In the genomic region with DNA sequence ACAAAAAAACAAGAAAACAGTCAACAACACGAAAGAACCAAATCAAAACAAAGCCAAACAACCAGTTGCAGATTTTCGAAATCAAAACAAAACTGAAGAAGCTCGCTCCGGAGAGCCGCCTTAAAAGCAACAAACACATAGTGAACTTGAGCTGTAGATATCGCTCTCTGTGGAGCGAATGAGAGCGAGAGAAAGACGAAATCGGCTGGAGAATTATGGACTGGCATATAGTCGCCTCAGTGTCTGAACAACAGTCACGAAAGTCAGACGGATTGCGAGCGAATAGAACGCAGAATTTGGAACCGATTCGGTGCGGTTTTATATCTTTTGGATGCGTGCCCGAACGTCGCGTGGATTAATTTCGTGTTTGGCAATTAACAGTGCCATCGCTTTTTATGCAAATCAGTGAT, we compare ENCODE assay signal across 1 fruit fly cellular context.
A peak's percentile ranks its signal among the peaks of the same experiment; 100 is the strongest.
TF ChIP-seq lines count a peak whose summit lies in the region.

No protein-coding gene starts in this region.

TF ChIP-seq in whole organism, embryonic, 481 proteins besides CTCF, POLR2A, EP300 and RAD21 (continued from another document and continues in another):
- TF ChIP-seq CrebB (tag; optimal IDR thresholded peaks at IDR 0.05; lab: Kevin White, UChicago) (no peak), insv (GFP tag; optimal IDR thresholded peaks at IDR 0.05; lab: Kevin White, UChicago) (no peak), fru (optimal IDR thresholded peaks at IDR 0.05; lab: Kevin White, UChicago) (no peak), CG3163 (GFP tag; optimal IDR thresholded peaks at IDR 0.05; lab: Kevin White, UChicago) (no peak), ken (GFP tag; IDR thresholded peaks at IDR 0.05; lab: Robert Waterston, UW) (no peak), BEAF-32 (GFP tag; optimal IDR thresholded peaks at IDR 0.05; lab: Kevin White, UChicago) (peak; percentile 9), CG13775 (GFP tag; optimal IDR thresholded peaks at IDR 0.05; lab: Kevin White, UChicago) (no peak), Dbx (GFP tag; IDR thresholded peaks at IDR 0.05; lab: Robert Waterston, UW) (peak; percentile 53; the same call in 2 of the 3 replicates), pan (optimal IDR thresholded peaks at IDR 0.05; lab: Kevin White, UChicago) (no peak), pan (GFP tag; optimal IDR thresholded peaks at IDR 0.05 in 1 of 2, IDR thresholded peaks at IDR 0.05 in 1 of 2) (peak in 1 of 2 experiments; percentile 42), nom (GFP tag; optimal IDR thresholded peaks at IDR 0.05; lab: Kevin White, UChicago) (no peak), Mrtf (GFP tag; IDR thresholded peaks at IDR 0.05; lab: Robert Waterston, UW) (no peak), Mes4 (GFP tag; optimal IDR thresholded peaks at IDR 0.05; lab: Kevin White, UChicago) (no peak), sob (GFP tag; IDR thresholded peaks at IDR 0.05; lab: Robert Waterston, UW) (peak; percentile 32; the same call in 1 of the 2 replicates), CG15479 (GFP tag; optimal IDR thresholded peaks at IDR 0.05; lab: Kevin White, UChicago) (no peak), Dp (GFP tag; optimal IDR thresholded peaks at IDR 0.05; lab: Kevin White, UChicago) (no peak), Dll (GFP tag; IDR thresholded peaks at IDR 0.05; lab: Robert Waterston, UW; ENCODE audit: partially characterized antibody) (0 out of 4 replicates have a peak, but pooled peaks have one; percentile 15), Awh (GFP tag; IDR thresholded peaks at IDR 0.05; lab: Robert Waterston, UW) (peak; percentile 58; the same call in 1 of the 2 replicates), vnd (GFP tag; IDR thresholded peaks at IDR 0.05; lab: Robert Waterston, UW; ENCODE audit: partially characterized antibody) (no peak), CG2678 (tag; optimal IDR thresholded peaks at IDR 0.05; lab: Kevin White, UChicago) (no peak), CG33213 (GFP tag; optimal IDR thresholded peaks at IDR 0.05; lab: Kevin White, UChicago) (no peak), nau (GFP tag; optimal IDR thresholded peaks at IDR 0.05; lab: Kevin White, UChicago) (no peak), CG6854 (GFP tag; optimal IDR thresholded peaks at IDR 0.05; lab: Kevin White, UChicago) (peak; percentile 49), CG2889 (GFP tag; IDR thresholded peaks at IDR 0.05; lab: Robert Waterston, UW) (no peak), phol (tag; optimal IDR thresholded peaks at IDR 0.05; lab: Kevin White, UChicago) (no peak), zf30C (GFP tag; optimal IDR thresholded peaks at IDR 0.05; lab: Kevin White, UChicago) (no peak), so (GFP tag; IDR thresholded peaks at IDR 0.05; lab: Robert Waterston, UW) (peak; percentile 71; the same call in 1 of the 3 replicates), h (optimal IDR thresholded peaks at IDR 0.05; lab: Kevin White, UChicago) (no peak), Dfd (GFP tag; optimal IDR thresholded peaks at IDR 0.05; lab: Kevin White, UChicago) (no peak), CG7928 (GFP tag; optimal IDR thresholded peaks at IDR 0.05; lab: Kevin White, UChicago) (no peak), CG11247 (GFP tag; IDR thresholded peaks at IDR 0.05; lab: Robert Waterston, UW) (no peak), CG9437 (GFP tag; optimal IDR thresholded peaks at IDR 0.05; lab: Kevin White, UChicago) (no peak), Hr78 (GFP tag; optimal IDR thresholded peaks at IDR 0.05; lab: Kevin White, UChicago) (peak in 1 of 2 experiments; percentile 43), CG12391 (tag; optimal IDR thresholded peaks at IDR 0.05; lab: Kevin White, UChicago) (no peak), gro (GFP tag; optimal IDR thresholded peaks at IDR 0.05; lab: Kevin White, UChicago) (peak; percentile 34), bab2 (GFP tag; optimal IDR thresholded peaks at IDR 0.05; lab: Kevin White, UChicago) (no peak), fd96Cb (tag; optimal IDR thresholded peaks at IDR 0.05; lab: Kevin White, UChicago) (no peak), CG30020 (tag; optimal IDR thresholded peaks at IDR 0.05; lab: Kevin White, UChicago) (no peak), stwl (tag; optimal IDR thresholded peaks at IDR 0.05; lab: Kevin White, UChicago) (no peak), CG34224 (GFP tag; IDR thresholded peaks at IDR 0.05; lab: Robert Waterston, UW; ENCODE audit: partially characterized antibody) (peak; percentile 36; the same call in 1 of the 3 replicates), shn (GFP tag; optimal IDR thresholded peaks at IDR 0.05; lab: Kevin White, UChicago) (no peak), Nf-YA (GFP tag; IDR thresholded peaks at IDR 0.05; lab: Robert Waterston, UW) (no peak), vvl (GFP tag; IDR thresholded peaks at IDR 0.05; lab: Robert Waterston, UW) (peak; percentile 84), CG17186 (GFP tag; optimal IDR thresholded peaks at IDR 0.05; lab: Kevin White, UChicago) (no peak), NFAT (GFP tag; IDR thresholded peaks at IDR 0.05; lab: Robert Waterston, UW) (peak; percentile 39; the same call in 1 of the 2 replicates), CG14014 (GFP tag; IDR thresholded peaks at IDR 0.05; lab: Robert Waterston, UW) (no peak), seq (GFP tag; IDR thresholded peaks at IDR 0.05; lab: Robert Waterston, UW) (no peak), Spps (tag; optimal IDR thresholded peaks at IDR 0.05; lab: Kevin White, UChicago) (no peak), CG6654 (GFP tag; optimal IDR thresholded peaks at IDR 0.05; lab: Kevin White, UChicago) (no peak), pita (GFP tag; optimal IDR thresholded peaks at IDR 0.05; lab: Kevin White, UChicago) (no peak), amos (GFP tag; IDR thresholded peaks at IDR 0.05; lab: Robert Waterston, UW; ENCODE audit: partially characterized antibody) (peak; percentile 48; the same call in 1 of the 2 replicates), Deaf1 (tag; optimal IDR thresholded peaks at IDR 0.05; lab: Kevin White, UChicago) (peak; percentile 68), Med (GFP tag; lab: Kevin White, UChicago) (peak; percentile 83), otp (GFP tag; IDR thresholded peaks at IDR 0.05; lab: Robert Waterston, UW) (peak; percentile 23; the same call in 1 of the 3 replicates), ro (GFP tag; IDR thresholded peaks at IDR 0.05; lab: Robert Waterston, UW) (no peak), sr (GFP tag; IDR thresholded peaks at IDR 0.05; lab: Robert Waterston, UW) (no peak), CG13894 (tag; optimal IDR thresholded peaks at IDR 0.05; lab: Kevin White, UChicago) (peak; percentile 60), Atf6 (GFP tag; IDR thresholded peaks at IDR 0.05; lab: Robert Waterston, UW) (peak; percentile 48), pros (GFP tag; optimal IDR thresholded peaks at IDR 0.05; lab: Kevin White, UChicago) (peak; percentile 20), pb (GFP tag; optimal IDR thresholded peaks at IDR 0.05; lab: Kevin White, UChicago) (peak; percentile 19), gem (tag; optimal IDR thresholded peaks at IDR 0.05; lab: Kevin White, UChicago) (no peak), odd (GFP tag; optimal IDR thresholded peaks at IDR 0.05; lab: Kevin White, UChicago) (no peak), tin (GFP tag; optimal IDR thresholded peaks at IDR 0.05; lab: Kevin White, UChicago) (no peak), E2f2 (GFP tag; IDR thresholded peaks at IDR 0.05; lab: Robert Waterston, UW) (no peak), CG10147 (GFP tag; optimal IDR thresholded peaks at IDR 0.05; lab: Kevin White, UChicago) (no peak), ab (GFP tag; optimal IDR thresholded peaks at IDR 0.05; lab: Kevin White, UChicago) (peak; percentile 12), sim (GFP tag; IDR thresholded peaks at IDR 0.05; lab: Robert Waterston, UW) (no peak), her (GFP tag; optimal IDR thresholded peaks at IDR 0.05; lab: Kevin White, UChicago) (no peak), CG1024 (GFP tag; IDR thresholded peaks at IDR 0.05; lab: Robert Waterston, UW) (no peak), CG10366 (GFP tag; IDR thresholded peaks at IDR 0.05; lab: Robert Waterston, UW) (no peak), aop (GFP tag; IDR thresholded peaks at IDR 0.05; lab: Robert Waterston, UW) (no peak), NC2α (GFP tag; optimal IDR thresholded peaks at IDR 0.05; lab: Kevin White, UChicago) (no peak), mld (GFP tag; IDR thresholded peaks at IDR 0.05; lab: Robert Waterston, UW; ENCODE audit: partially characterized antibody) (no peak), cwo (GFP tag; optimal IDR thresholded peaks at IDR 0.05; lab: Kevin White, UChicago) (no peak), CG11093 (GFP tag; IDR thresholded peaks at IDR 0.05; lab: Robert Waterston, UW) (no peak), CG12155 (GFP tag; optimal IDR thresholded peaks at IDR 0.05; lab: Kevin White, UChicago) (no peak), ssp (GFP tag; IDR thresholded peaks at IDR 0.05; lab: Robert Waterston, UW) (no peak), Dad (GFP tag; optimal IDR thresholded peaks at IDR 0.05; lab: Kevin White, UChicago) (no peak), cad (GFP tag; optimal IDR thresholded peaks at IDR 0.05; lab: Kevin White, UChicago) (no peak), CG33557 (GFP tag; optimal IDR thresholded peaks at IDR 0.05; lab: Kevin White, UChicago) (no peak), CG13287 (GFP tag; IDR thresholded peaks at IDR 0.05; lab: Robert Waterston, UW; ENCODE audit: partially characterized antibody) (peak; percentile 70), Max (GFP tag; optimal IDR thresholded peaks at IDR 0.05; lab: Kevin White, UChicago) (no peak), Lhr (GFP tag; optimal IDR thresholded peaks at IDR 0.05; lab: Kevin White, UChicago) (no peak), HLH54F (GFP tag; optimal IDR thresholded peaks at IDR 0.05; lab: Kevin White, UChicago) (no peak), CG1792 (GFP tag; optimal IDR thresholded peaks at IDR 0.05; lab: Kevin White, UChicago) (no peak), CG10431 (GFP tag; optimal IDR thresholded peaks at IDR 0.05; lab: Kevin White, UChicago) (peak; percentile 90), Optix (GFP tag; IDR thresholded peaks at IDR 0.05; lab: Robert Waterston, UW) (no peak), CG32532 (GFP tag; IDR thresholded peaks at IDR 0.05; lab: Robert Waterston, UW) (peak; percentile 26; the same call in 1 of the 2 replicates), vfl (GFP tag; optimal IDR thresholded peaks at IDR 0.05; lab: Kevin White, UChicago) (no peak), CG3065 (GFP tag; optimal IDR thresholded peaks at IDR 0.05; lab: Kevin White, UChicago) (no peak), ERR (GFP tag; optimal IDR thresholded peaks at IDR 0.05; lab: Kevin White, UChicago) (peak; percentile 15), CG16779 (GFP tag; IDR thresholded peaks at IDR 0.05; lab: Robert Waterston, UW) (0 out of 2 replicates have a peak, but pooled peaks have one; percentile 39), ase (GFP tag; IDR thresholded peaks at IDR 0.05; lab: Robert Waterston, UW) (no peak), sd (tag; optimal IDR thresholded peaks at IDR 0.05; lab: Kevin White, UChicago) (peak; percentile 74), Aef1 (GFP tag; IDR thresholded peaks at IDR 0.05; lab: Robert Waterston, UW) (no peak), CG4282 (GFP tag; optimal IDR thresholded peaks at IDR 0.05; lab: Kevin White, UChicago) (no peak), CG9609 (GFP tag; optimal IDR thresholded peaks at IDR 0.05; lab: Kevin White, UChicago) (no peak), CG15696 (tag; optimal IDR thresholded peaks at IDR 0.05; lab: Kevin White, UChicago) (no peak), CG3281 (GFP tag; optimal IDR thresholded peaks at IDR 0.05; lab: Kevin White, UChicago) (peak; percentile 48), sug (tag; optimal IDR thresholded peaks at IDR 0.05; lab: Kevin White, UChicago) (peak; percentile 54), CG14860 (GFP tag; IDR thresholded peaks at IDR 0.05; lab: Robert Waterston, UW; ENCODE audit: partially characterized antibody) (no peak), CG6765 (GFP tag; optimal IDR thresholded peaks at IDR 0.05; lab: Kevin White, UChicago) (peak; percentile 39), CG13296 (GFP tag; optimal IDR thresholded peaks at IDR 0.05; lab: Kevin White, UChicago) (peak; percentile 20), Rx (GFP tag; IDR thresholded peaks at IDR 0.05; lab: Robert Waterston, UW) (no peak), Fer1 (GFP tag; optimal IDR thresholded peaks at IDR 0.05; lab: Kevin White, UChicago) (peak; percentile 37), esg (GFP tag; conservative IDR thresholded peaks at IDR 0.05; lab: Robert Waterston, UW) (no peak), Bgb (GFP tag; IDR thresholded peaks at IDR 0.05; lab: Robert Waterston, UW; ENCODE audit: partially characterized antibody) (peak; percentile 37; the same call in 1 of the 2 replicates), zfh2 (GFP tag; optimal IDR thresholded peaks at IDR 0.05; lab: Kevin White, UChicago) (no peak), chn (GFP tag; optimal IDR thresholded peaks at IDR 0.05; lab: Kevin White, UChicago) (no peak), CG1647 (GFP tag; optimal IDR thresholded peaks at IDR 0.05; lab: Kevin White, UChicago) (no peak), fu2 (GFP tag; optimal IDR thresholded peaks at IDR 0.05; lab: Kevin White, UChicago) (no peak), CG6813 (GFP tag; optimal IDR thresholded peaks at IDR 0.05; lab: Kevin White, UChicago) (no peak), CG12769 (tag; optimal IDR thresholded peaks at IDR 0.05; lab: Kevin White, UChicago) (peak; percentile 49), CG31224 (GFP tag; IDR thresholded peaks at IDR 0.05; lab: Robert Waterston, UW) (no peak), zen2 (GFP tag; IDR thresholded peaks at IDR 0.05; lab: Robert Waterston, UW; ENCODE audit: partially characterized antibody) (peak; percentile 37; the same call in 2 of the 3 replicates), HmgZ (tag; optimal IDR thresholded peaks at IDR 0.05; lab: Kevin White, UChicago) (peak; percentile 1), Mad (GFP tag; optimal IDR thresholded peaks at IDR 0.05; lab: Kevin White, UChicago) (no peak), tna (GFP tag; IDR thresholded peaks at IDR 0.05; lab: Robert Waterston, UW; ENCODE audit: partially characterized antibody) (peak; percentile 68), D19B (GFP tag; optimal IDR thresholded peaks at IDR 0.05; lab: Kevin White, UChicago) (no peak), MTF-1 (GFP tag; optimal IDR thresholded peaks at IDR 0.05; lab: Kevin White, UChicago; ENCODE audit: borderline replicate concordance) (peak; percentile 16), CG7987 (GFP tag; optimal IDR thresholded peaks at IDR 0.05; lab: Kevin White, UChicago) (peak; percentile 47), chinmo (GFP tag; IDR thresholded peaks at IDR 0.05; lab: Robert Waterston, UW; ENCODE audit: partially characterized antibody) (peak; percentile 93; the same call in 3 of the 4 replicates), Opbp (GFP tag; IDR thresholded peaks at IDR 0.05; lab: Robert Waterston, UW; ENCODE audit: partially characterized antibody) (peak; percentile 16; the same call in 1 of the 3 replicates), CG12071 (GFP tag; optimal IDR thresholded peaks at IDR 0.05; lab: Kevin White, UChicago) (peak; percentile 34), CHES-1-like (GFP tag; optimal IDR thresholded peaks at IDR 0.05; lab: Kevin White, UChicago) (no peak), org-1 (GFP tag; optimal IDR thresholded peaks at IDR 0.05; lab: Kevin White, UChicago) (no peak), CG18011 (GFP tag; optimal IDR thresholded peaks at IDR 0.05; lab: Kevin White, UChicago) (no peak)
